Fruit fly (Drosophila melanogaster) S2 (cell line): ENCODE measurements around the gene CtBP.

Source experiments
- CG8478 ChIP-seq: fragments of >200 bp; optimal IDR thresholded peaks from 2 replicates; lab custom pipeline; 2018
- CTCF ChIP-seq, 2 experiments: fragments of >200 bp; optimal IDR thresholded peaks; 2 replicates each; lab custom pipeline; 2018

The CtBP gene

DNA sequence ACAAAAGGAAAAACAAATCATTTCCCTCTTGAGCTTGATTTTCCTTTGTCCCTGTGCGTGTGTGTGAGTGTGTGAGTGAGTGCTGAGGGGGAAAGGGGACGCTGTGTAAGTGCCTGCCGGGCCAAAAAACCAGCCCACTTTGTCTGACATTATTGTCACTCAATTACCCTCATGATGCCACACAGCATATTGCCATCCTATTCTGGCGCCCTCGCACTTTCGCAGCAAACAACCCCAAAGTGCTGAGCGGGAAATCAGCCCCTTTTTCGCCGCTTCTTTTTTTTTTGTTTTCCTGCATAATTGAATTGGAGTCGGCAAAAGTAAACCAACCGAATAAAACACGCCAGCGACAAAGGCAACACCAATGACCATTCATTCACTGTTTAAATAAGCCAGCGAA, 64.3 kb downstream of the CtBP start:
- TF ChIP-seq CG8478 (lab: Kevin White, UChicago) = no peak
- TF ChIP-seq CTCF (optimal IDR thresholded peaks at IDR 0.05; lab: Kevin White, UChicago) = no peak
